Worm (Caenorhabditis elegans) whole organism, L4 larva: ENCODE measurements around the gene ska-3.

Source experiments
- fos-1 ChIP-seq: fragments of 150-350 bp; optimal IDR thresholded peaks from 2 replicates; lab custom pipeline; 2014; ENCODE audit warnings: missing biosample characterization, missing genetic modification characterization
- unc-130 ChIP-seq: sonication (generic microtip); optimal IDR thresholded peaks from 2 replicates; lab custom pipeline; 2016; ENCODE audit warnings: missing genetic modification reagents, missing genetic modification characterization, missing compliant biosample characterization

- TF ChIP-seq fos-1 (tag; lab: Kevin White, UChicago) (no peak), unc-130 (GFP tag; lab: Kevin White, UChicago) (peak; percentile 56)
Measured at ce11 chrIII:5706077-5706627, 27.3 kb upstream of the ska-3 start, which contains the start of gene rpl-23.
